Fruit fly (Drosophila melanogaster): ENCODE data around the gene hyx.

hyx gene

DNA sequence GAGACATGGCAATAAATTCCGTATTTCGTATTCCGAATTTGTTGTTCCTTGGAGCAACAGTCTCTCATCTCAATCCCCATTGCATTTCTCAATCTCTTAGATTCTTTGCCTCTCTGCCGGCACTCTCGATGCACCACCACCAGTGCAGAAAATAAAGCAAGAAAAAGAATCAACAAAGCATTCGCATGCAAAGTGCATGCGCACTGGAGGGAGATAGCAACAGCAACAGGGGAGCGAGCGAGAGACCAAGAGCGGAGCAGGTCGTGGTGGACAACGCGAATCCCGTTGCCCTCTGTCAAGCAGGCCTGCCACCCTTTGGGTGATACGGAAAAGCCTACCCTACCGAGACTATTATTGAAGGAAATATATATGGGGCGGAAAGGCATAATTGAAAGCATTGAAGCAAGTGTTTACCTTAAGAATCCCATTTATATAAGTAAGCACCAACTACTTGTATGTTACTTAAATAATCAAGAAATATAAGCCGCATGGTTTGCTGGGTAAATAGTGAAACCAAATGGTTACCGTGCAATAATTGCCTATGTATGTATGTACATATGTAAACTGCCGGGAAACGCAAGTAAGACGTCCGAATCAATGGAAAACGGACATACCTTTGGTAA lies 18.0 kb downstream of the hyx start (continued):
- TF ChIP-seq HLH3B (GFP tag; IDR thresholded peaks at IDR 0.05) (no peak), Camta (GFP tag; optimal IDR thresholded peaks at IDR 0.05) (no peak), bigmax (GFP tag; optimal IDR thresholded peaks at IDR 0.05) (no peak), CG5245 (GFP tag; optimal IDR thresholded peaks at IDR 0.05) (no peak), sob (GFP tag; IDR thresholded peaks at IDR 0.05) (no peak), CG3163 (GFP tag; optimal IDR thresholded peaks at IDR 0.05) (no peak), tna (GFP tag; IDR thresholded peaks at IDR 0.05; ENCODE audit: partially characterized antibody) (no peak), jigr1 (GFP tag; IDR thresholded peaks at IDR 0.05) (no peak), Ets65A (GFP tag) (peak; percentile 47), Gsc (GFP tag; IDR thresholded peaks at IDR 0.05) (no peak), Vsx1 (GFP tag; optimal IDR thresholded peaks at IDR 0.05) (no peak), zfh1 (GFP tag; IDR thresholded peaks at IDR 0.05) (no peak), CHES-1-like (GFP tag; optimal IDR thresholded peaks at IDR 0.05) (no peak), Dip3 (GFP tag; optimal IDR thresholded peaks at IDR 0.05) (no peak), CG11695 (GFP tag; IDR thresholded peaks at IDR 0.05) (no peak), hkb (optimal IDR thresholded peaks at IDR 0.05) (no peak), hkb (GFP tag; IDR thresholded peaks at IDR 0.05) (no peak), Sry-β (GFP tag; optimal IDR thresholded peaks at IDR 0.05) (no peak), NC2β (GFP tag; optimal IDR thresholded peaks at IDR 0.05) (no peak), oc (tag; optimal IDR thresholded peaks at IDR 0.05) (no peak), inv (GFP tag; IDR thresholded peaks at IDR 0.05; ENCODE audit: partially characterized antibody) (no peak), Myb (GFP tag; optimal IDR thresholded peaks at IDR 0.05) (no peak), seq (GFP tag; IDR thresholded peaks at IDR 0.05) (no peak), CG1024 (GFP tag; IDR thresholded peaks at IDR 0.05) (no peak), CG8765 (GFP tag; IDR thresholded peaks at IDR 0.05) (no peak), Scr (GFP tag; IDR thresholded peaks at IDR 0.05; ENCODE audit: partially characterized antibody) (no peak), Xrp1 (GFP tag; IDR thresholded peaks at IDR 0.05) (no peak), sd (tag; optimal IDR thresholded peaks at IDR 0.05) (no peak), CG18599 (GFP tag; optimal IDR thresholded peaks at IDR 0.05) (no peak), CG4328 (GFP tag; optimal IDR thresholded peaks at IDR 0.05) (no peak), Pdp1 (GFP tag; optimal IDR thresholded peaks at IDR 0.05) (peak in 1 of 2 experiments; percentile 33), CG1792 (GFP tag; optimal IDR thresholded peaks at IDR 0.05) (peak; percentile 7), btn (GFP tag; optimal IDR thresholded peaks at IDR 0.05) (no peak), CG3726 (GFP tag; IDR thresholded peaks at IDR 0.05) (no peak), CG12744 (GFP tag; optimal IDR thresholded peaks at IDR 0.05) (no peak), cg (GFP tag; optimal IDR thresholded peaks at IDR 0.05) (peak; percentile 21), nau (GFP tag; optimal IDR thresholded peaks at IDR 0.05) (no peak), trem (tag; optimal IDR thresholded peaks at IDR 0.05) (peak; percentile 8), wdn (GFP tag; IDR thresholded peaks at IDR 0.05) (no peak), sens (GFP tag) (peak; percentile 72), CG14710 (tag; optimal IDR thresholded peaks at IDR 0.05) (no peak), slou (GFP tag; optimal IDR thresholded peaks at IDR 0.05) (no peak), CG34422 (GFP tag; IDR thresholded peaks at IDR 0.05) (no peak), CG1602 (GFP tag; optimal IDR thresholded peaks at IDR 0.05) (no peak), CG33213 (GFP tag; optimal IDR thresholded peaks at IDR 0.05) (no peak), CG31388 (GFP tag; optimal IDR thresholded peaks at IDR 0.05) (no peak), E2f1 (GFP tag; IDR thresholded peaks at IDR 0.05) (no peak), dati (GFP tag; IDR thresholded peaks at IDR 0.05) (no peak), kni (GFP tag; optimal IDR thresholded peaks at IDR 0.05) (no peak), sim (GFP tag; IDR thresholded peaks at IDR 0.05) (no peak), lmd (GFP tag; IDR thresholded peaks at IDR 0.05) (no peak), row (GFP tag; IDR thresholded peaks at IDR 0.05) (no peak)
